Worm (Caenorhabditis elegans) whole organism, midembryonic: ENCODE measurements around the gene glb-30.

ENCODE experiments used
- T22C8.4 ChIP-seq: fragments of 200-800 bp; sonication (Bioruptor generic); IDR thresholded peaks from 2 replicates; pipeline ENCODE4 v1.3.6; 2022; ENCODE audit warnings: missing genetic modification characterization, missing compliant biosample characterization
- cog-1 ChIP-seq: sonication (generic microtip); optimal IDR thresholded peaks from 2 replicates; lab custom pipeline; 2016; ENCODE audit warnings: missing genetic modification characterization, missing compliant biosample characterization
- flt-1 ChIP-seq: fragments of 200-800 bp; sonication (Bioruptor generic); IDR thresholded peaks from 2 replicates; pipeline ENCODE4 v1.3.6; 2022; ENCODE audit warnings: missing genetic modification characterization, missing compliant biosample characterization
- klf-2 ChIP-seq: fragments of 200-800 bp; sonication (Bioruptor generic); conservative IDR thresholded peaks from 2 replicates; pipeline ENCODE4 v1.3.6; 2022; ENCODE audit warnings: missing genetic modification reagents, missing genetic modification characterization, missing compliant biosample characterization
- med-1 ChIP-seq: sonication (generic microtip); optimal IDR thresholded peaks from 2 replicates; lab custom pipeline; 2017; ENCODE audit warnings: missing genetic modification characterization, mild to moderate bottlenecking, missing compliant biosample characterization, antibody characterized with exemption, missing genetic modification reagents; ENCODE audit not compliant: insufficient read depth
- ref-1 ChIP-seq: fragments of 200-800 bp; sonication (Bioruptor generic); conservative IDR thresholded peaks from 2 replicates; pipeline ENCODE4 v1.3.6; 2022; ENCODE audit warnings: missing genetic modification reagents, missing genetic modification characterization, missing compliant biosample characterization
- tab-1 ChIP-seq: fragments of 200-800 bp; sonication (Bioruptor generic); IDR thresholded peaks from 2 replicates; pipeline ENCODE4 v1.3.6; 2022; ENCODE audit warnings: missing genetic modification characterization, missing compliant biosample characterization
- ztf-23 ChIP-seq: fragments of 200-800 bp; sonication (Bioruptor generic); IDR thresholded peaks from 2 replicates; pipeline ENCODE4 v1.3.6; 2022; ENCODE audit warnings: missing genetic modification reagents, missing genetic modification characterization, missing compliant biosample characterization
- ztf-29 ChIP-seq: fragments of 200-800 bp; sonication (Bioruptor generic); IDR thresholded peaks from 2 replicates; pipeline ENCODE4 v1.3.6; 2022; ENCODE audit warnings: missing genetic modification reagents, missing genetic modification characterization, missing compliant biosample characterization

glb-30 gene

DNA sequence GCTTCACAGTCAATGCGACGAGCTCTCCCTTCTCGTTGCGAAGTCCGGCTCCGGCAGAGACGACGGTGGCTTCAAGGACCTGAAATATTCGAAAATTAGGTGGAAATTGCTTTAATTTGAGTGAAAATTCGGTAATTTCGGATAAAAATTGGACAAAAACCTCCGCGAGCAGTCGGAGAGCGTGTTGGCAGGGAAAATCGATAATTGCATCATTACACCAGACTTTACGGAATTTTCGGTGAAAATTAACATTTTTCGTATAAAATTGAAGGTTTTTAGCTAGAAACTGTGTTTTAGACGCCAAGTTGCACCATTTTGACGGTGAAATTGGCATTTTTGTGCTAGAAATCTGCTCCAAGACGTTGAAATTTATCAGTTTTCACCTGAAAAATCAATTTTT is 50.1 kb downstream of the glb-30 start:
- no peak for TF ChIP-seq ztf-29 (GFP tag; lab: Robert Waterston, UW)
- TF ChIP-seq T22C8.4 (GFP tag; lab: Robert Waterston, UW) = peak; percentile 52; the same call in 1 of the 2 replicates
- TF ChIP-seq cog-1 (tag; lab: Kevin White, UChicago) = no peak
- no peak for TF ChIP-seq med-1 (GFP tag; lab: Kevin White, UChicago)

DNA sequence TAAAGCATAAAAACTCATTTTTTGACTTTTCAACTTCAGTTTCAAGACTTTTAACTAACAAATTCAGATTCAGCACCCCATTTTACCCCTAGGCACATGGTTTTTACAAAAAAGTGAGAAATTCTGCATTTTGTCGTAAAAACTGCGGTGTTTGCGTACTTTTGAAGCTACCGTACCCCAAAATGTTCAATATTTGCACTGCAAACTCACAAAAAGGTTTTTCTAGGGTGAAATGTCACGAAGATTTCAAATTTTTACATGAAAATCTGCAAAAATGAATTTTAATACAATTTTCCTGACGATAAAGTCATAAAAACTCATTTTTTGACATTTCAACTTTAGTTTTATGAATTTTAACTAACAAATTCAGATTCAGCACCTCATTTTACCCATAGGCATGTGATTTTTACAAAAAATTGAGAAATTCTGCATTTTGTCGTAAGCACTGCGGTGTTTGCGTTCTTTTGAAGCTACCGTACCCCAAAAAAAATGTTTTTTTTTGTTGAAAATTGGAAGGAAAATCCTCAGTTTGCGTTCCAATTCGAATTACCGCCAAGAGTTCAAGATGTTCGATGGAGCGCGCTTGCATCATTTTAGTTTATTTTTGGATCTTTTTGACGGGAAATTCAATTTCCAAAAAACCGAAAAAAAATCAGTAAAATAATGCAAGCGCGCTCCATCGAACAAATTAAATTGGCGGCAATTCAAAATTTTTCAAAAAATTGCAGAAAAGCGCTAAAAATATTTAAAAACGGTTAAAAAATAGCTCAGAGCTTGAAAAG is 52.0 kb downstream of the glb-30 start:
- TF ChIP-seq ztf-29 (GFP tag; lab: Robert Waterston, UW) (no peak), T22C8.4 (GFP tag; lab: Robert Waterston, UW) (no peak), flt-1 (no peak), cog-1 (tag; lab: Kevin White, UChicago) (no peak), med-1 (GFP tag; lab: Kevin White, UChicago) (no peak), tab-1 (GFP tag; lab: Robert Waterston, UW) (no peak), klf-2 (no peak), ztf-23 (GFP tag; lab: Robert Waterston, UW) (no peak), ref-1 (no peak)
